Fruit fly (Drosophila melanogaster) whole organism, embryonic: ENCODE measurements around the gene Rfx.
A peak's percentile ranks its signal among the peaks of the same experiment; 100 is the strongest.

Source experiments
- ATbp ChIP-seq: fragments of 200-800 bp; sonication (Bioruptor generic); optimal IDR thresholded peaks from 2 replicates; lab custom pipeline; 2017; ENCODE audit warnings: missing biosample characterization, mild to moderate bottlenecking, missing genetic modification characterization, missing genetic modification reagents
- Adf1 ChIP-seq: fragments of 200-800 bp; sonication (Bioruptor generic); IDR thresholded peaks from 2 replicates; pipeline ENCODE4 v1.3.6; 2022; ENCODE audit warnings: missing biosample characterization, missing genetic modification characterization
- Aef1 ChIP-seq: fragments of 200-800 bp; sonication (Bioruptor generic); IDR thresholded peaks from 3 replicates; pipeline ENCODE4 v1.3.6; 2022; ENCODE audit warnings: missing biosample characterization, missing genetic modification characterization
- CG10267 ChIP-seq: fragments of 200-800 bp; sonication (Bioruptor generic); optimal IDR thresholded peaks from 2 replicates; lab custom pipeline; 2018; ENCODE audit warnings: missing biosample characterization, mild to moderate bottlenecking, missing genetic modification characterization, moderate library complexity
- CG11247 ChIP-seq: fragments of 200-800 bp; sonication (Bioruptor generic); IDR thresholded peaks from 2 replicates; pipeline ENCODE4 v1.3.6; 2022; ENCODE audit warnings: missing biosample characterization, missing genetic modification characterization
- CG11723 ChIP-seq: fragments of 200-800 bp; sonication (Bioruptor generic); optimal IDR thresholded peaks from 2 replicates; lab custom pipeline; 2017; ENCODE audit warnings: missing biosample characterization, mild to moderate bottlenecking, missing genetic modification characterization
- CG12071 ChIP-seq: fragments of 200-800 bp; sonication (Bioruptor generic); optimal IDR thresholded peaks from 3 replicates; lab custom pipeline; 2018; ENCODE audit warnings: missing biosample characterization, mild to moderate bottlenecking, missing genetic modification characterization
- CG12659 ChIP-seq: fragments of 200-800 bp; sonication (Bioruptor generic); optimal IDR thresholded peaks from 3 replicates; lab custom pipeline; 2017; ENCODE audit warnings: mild to moderate bottlenecking, missing biosample characterization, missing genetic modification reagents, missing genetic modification characterization
- CG13287 ChIP-seq: fragments of 200-800 bp; sonication (Bioruptor generic); IDR thresholded peaks from 2 replicates; pipeline ENCODE4 v1.3.6; 2022; ENCODE audit warnings: missing biosample characterization, missing genetic modification characterization; ENCODE audit not compliant: partially characterized antibody
- CG13296 ChIP-seq: fragments of 200-800 bp; sonication (Bioruptor generic); optimal IDR thresholded peaks from 3 replicates; lab custom pipeline; 2018; ENCODE audit warnings: missing biosample characterization, mild to moderate bottlenecking, missing genetic modification characterization
- CG13624 ChIP-seq: fragments of 200-800 bp; sonication (Bioruptor generic); optimal IDR thresholded peaks from 2 replicates; lab custom pipeline; 2016; ENCODE audit warnings: missing biosample characterization, missing genetic modification characterization
- CG15601 ChIP-seq: fragments of 200-800 bp; sonication (Bioruptor generic); optimal IDR thresholded peaks from 3 replicates; lab custom pipeline; 2019; ENCODE audit warnings: missing biosample characterization, mild to moderate bottlenecking, missing genetic modification characterization, moderate library complexity
- CG16813 ChIP-seq: fragments of 200-800 bp; sonication (Bioruptor generic); IDR thresholded peaks from 3 replicates; pipeline ENCODE4 v1.3.6; 2022; ENCODE audit warnings: missing biosample characterization, missing genetic modification characterization; ENCODE audit not compliant: partially characterized antibody
- CG17612 ChIP-seq: fragments of 200-800 bp; sonication (Bioruptor generic); IDR thresholded peaks from 2 replicates; pipeline ENCODE4 v1.3.6; 2022; ENCODE audit warnings: missing biosample characterization, missing genetic modification characterization
- CG17829 ChIP-seq: fragments of 200-800 bp; optimal IDR thresholded peaks from 2 replicates; lab custom pipeline; 2019; ENCODE audit warnings: missing biosample characterization, mild to moderate bottlenecking, missing genetic modification characterization, moderate library complexity
- CG2116 ChIP-seq: fragments of 200-800 bp; sonication (Bioruptor generic); optimal IDR thresholded peaks from 3 replicates; lab custom pipeline; 2018; ENCODE audit warnings: missing biosample characterization, mild to moderate bottlenecking, missing genetic modification characterization
- CG2129 ChIP-seq: fragments of 200-800 bp; sonication (Bioruptor generic); IDR thresholded peaks from 2 replicates; pipeline ENCODE4 v1.3.6; 2022; ENCODE audit warnings: missing biosample characterization, missing genetic modification characterization; ENCODE audit not compliant: partially characterized antibody
- CG3726 ChIP-seq: fragments of 200-800 bp; sonication (Bioruptor generic); IDR thresholded peaks from 3 replicates; pipeline ENCODE4, ENCODE4 v1.3.6; 2022; ENCODE audit warnings: missing biosample characterization, missing genetic modification characterization
- CG3995 ChIP-seq: fragments of 200-800 bp; sonication (Bioruptor generic); optimal IDR thresholded peaks from 3 replicates; lab custom pipeline; 2016; ENCODE audit warnings: missing biosample characterization, missing genetic modification characterization
- CG4328 ChIP-seq: fragments of 200-800 bp; sonication (Bioruptor generic); optimal IDR thresholded peaks from 3 replicates; lab custom pipeline; 2017; ENCODE audit warnings: missing biosample characterization, missing genetic modification reagents, missing genetic modification characterization
- CG4360 ChIP-seq: fragments of 200-800 bp; sonication (Bioruptor generic); IDR thresholded peaks from 2 replicates; pipeline ENCODE4 v1.3.6; 2022; ENCODE audit warnings: missing biosample characterization, missing genetic modification characterization
- CG5245 ChIP-seq: fragments of 200-800 bp; sonication (Bioruptor generic); optimal IDR thresholded peaks from 3 replicates; lab custom pipeline; 2016; ENCODE audit warnings: missing biosample characterization, missing genetic modification characterization
- CG6791 ChIP-seq: fragments of 200-800 bp; sonication (Bioruptor generic); IDR thresholded peaks from 3 replicates; pipeline ENCODE4 v1.3.6; 2022; ENCODE audit warnings: missing biosample characterization, missing genetic modification characterization; ENCODE audit not compliant: partially characterized antibody
- CG7745 ChIP-seq: fragments of 200-800 bp; sonication (Bioruptor generic); optimal IDR thresholded peaks from 2 replicates; lab custom pipeline; 2018; ENCODE audit warnings: missing biosample characterization, mild to moderate bottlenecking, missing genetic modification characterization, moderate library complexity
- CG8359 ChIP-seq: fragments of 200-800 bp; sonication (Bioruptor generic); optimal IDR thresholded peaks from 2 replicates; lab custom pipeline; 2017; ENCODE audit warnings: missing biosample characterization, mild to moderate bottlenecking, missing genetic modification characterization, borderline replicate concordance
- Doc3 ChIP-seq: fragments of 200-800 bp; sonication (Bioruptor generic); IDR thresholded peaks from 3 replicates; pipeline ENCODE4 v1.3.6; 2022; ENCODE audit warnings: missing biosample characterization, missing genetic modification characterization; ENCODE audit not compliant: partially characterized antibody
- HLH4C ChIP-seq: fragments of 200-800 bp; sonication (Bioruptor generic); IDR thresholded peaks from 3 replicates; pipeline ENCODE4 v1.3.6; 2022; ENCODE audit warnings: missing biosample characterization, missing genetic modification characterization; ENCODE audit not compliant: partially characterized antibody
- Med ChIP-seq: fragments of 200-800 bp; sonication (Bioruptor generic); peaks from one replicate; lab custom pipeline; 2016; ENCODE audit warnings: missing biosample characterization, missing genetic modification characterization, mild to moderate bottlenecking, inconsistent platforms, moderate library complexity
- Meics ChIP-seq: fragments of 200-800 bp; sonication (Bioruptor generic); optimal IDR thresholded peaks from 2 replicates; lab custom pipeline; 2017; ENCODE audit warnings: missing biosample characterization, mild to moderate bottlenecking, missing genetic modification characterization
- Nf-YA ChIP-seq: fragments of 200-800 bp; sonication (Bioruptor generic); IDR thresholded peaks from 2 replicates; pipeline ENCODE4 v1.3.6; 2022; ENCODE audit warnings: missing biosample characterization, missing genetic modification characterization
- YL-1 ChIP-seq: fragments of 200-800 bp; sonication (Bioruptor generic); optimal IDR thresholded peaks from 3 replicates; lab custom pipeline; 2017; ENCODE audit warnings: missing biosample characterization, mild to moderate bottlenecking, missing genetic modification characterization
- amos ChIP-seq: fragments of 200-800 bp; sonication (Bioruptor generic); IDR thresholded peaks from 2 replicates; pipeline ENCODE4 v1.3.6; 2022; ENCODE audit warnings: missing biosample characterization, missing genetic modification characterization; ENCODE audit not compliant: partially characterized antibody
- bigmax ChIP-seq: fragments of 200-800 bp; sonication (Bioruptor generic); optimal IDR thresholded peaks from 2 replicates; lab custom pipeline; 2018; ENCODE audit warnings: missing biosample characterization, mild to moderate bottlenecking, missing genetic modification characterization
- gro ChIP-seq: fragments of 200-800 bp; sonication (Bioruptor generic); optimal IDR thresholded peaks from 2 replicates; lab custom pipeline; 2016; ENCODE audit warnings: missing biosample characterization, missing genetic modification characterization
- h ChIP-seq: fragments of >200 bp; optimal IDR thresholded peaks from 2 replicates; lab custom pipeline; 2017
- hkb ChIP-seq, 2 experiments: fragments of 200-800 bp in 1 of 2; fragments of >200 bp in 1 of 2; sonication (Bioruptor generic) in 1 of 2; IDR thresholded peaks in 1 of 2; optimal IDR thresholded peaks in 1 of 2; 2 replicates each; pipeline versions ENCODE4 v1.3.6 to Lab custom; 2017 to 2022; ENCODE audit warnings: missing biosample characterization in 1 of 2, missing genetic modification characterization in 1 of 2
- luna ChIP-seq: fragments of 200-800 bp; sonication (Bioruptor generic); optimal IDR thresholded peaks from 2 replicates; lab custom pipeline; 2016; ENCODE audit warnings: missing biosample characterization, missing genetic modification characterization
- oc ChIP-seq: fragments of 200-800 bp; sonication (Bioruptor generic); optimal IDR thresholded peaks from 2 replicates; lab custom pipeline; 2018; ENCODE audit warnings: missing biosample characterization, mild to moderate bottlenecking, missing genetic modification characterization, moderate library complexity
- row ChIP-seq: fragments of 200-800 bp; sonication (Bioruptor generic); IDR thresholded peaks from 3 replicates; pipeline ENCODE4 v1.3.6; 2022; ENCODE audit warnings: missing biosample characterization, missing genetic modification characterization
- shn ChIP-seq: fragments of 200-800 bp; sonication (Bioruptor generic); optimal IDR thresholded peaks from 3 replicates; lab custom pipeline; 2016; ENCODE audit warnings: missing biosample characterization, missing genetic modification characterization
- sna ChIP-seq: fragments of 200-800 bp; sonication (Bioruptor generic); IDR thresholded peaks from 2 replicates; pipeline ENCODE4 v1.3.6; 2022; ENCODE audit warnings: missing biosample characterization, missing genetic modification characterization; ENCODE audit not compliant: partially characterized antibody
- tap ChIP-seq: fragments of 200-800 bp; optimal IDR thresholded peaks from 3 replicates; lab custom pipeline; 2019; ENCODE audit warnings: missing biosample characterization, mild to moderate bottlenecking, missing genetic modification characterization, moderate library complexity
- trem ChIP-seq: fragments of 200-800 bp; optimal IDR thresholded peaks from 3 replicates; lab custom pipeline; 2019; ENCODE audit warnings: missing biosample characterization, mild to moderate bottlenecking, missing genetic modification characterization, moderate library complexity
- ttk ChIP-seq: fragments of 200-800 bp; sonication (Bioruptor generic); IDR thresholded peaks from 2 replicates; pipeline ENCODE4 v2.1.2; 2022; ENCODE audit warnings: missing biosample characterization, missing genetic modification characterization
- vfl ChIP-seq: fragments of 200-800 bp; sonication (Bioruptor generic); optimal IDR thresholded peaks from 2 replicates; lab custom pipeline; 2016; ENCODE audit warnings: missing biosample characterization, missing genetic modification characterization
- vnd ChIP-seq: fragments of 200-800 bp; sonication (Bioruptor generic); IDR thresholded peaks from 3 replicates; pipeline ENCODE4 v1.3.6; 2022; ENCODE audit warnings: missing biosample characterization, missing genetic modification characterization; ENCODE audit not compliant: partially characterized antibody
- zen2 ChIP-seq: fragments of 200-800 bp; sonication (Bioruptor generic); IDR thresholded peaks from 3 replicates; pipeline ENCODE4 v1.3.6; 2022; ENCODE audit warnings: missing biosample characterization, missing genetic modification characterization; ENCODE audit not compliant: partially characterized antibody
- zf30C ChIP-seq: fragments of 200-800 bp; sonication (Bioruptor generic); optimal IDR thresholded peaks from 3 replicates; lab custom pipeline; 2018; ENCODE audit warnings: missing biosample characterization, mild to moderate bottlenecking, missing genetic modification characterization

Gene Rfx

DNA sequence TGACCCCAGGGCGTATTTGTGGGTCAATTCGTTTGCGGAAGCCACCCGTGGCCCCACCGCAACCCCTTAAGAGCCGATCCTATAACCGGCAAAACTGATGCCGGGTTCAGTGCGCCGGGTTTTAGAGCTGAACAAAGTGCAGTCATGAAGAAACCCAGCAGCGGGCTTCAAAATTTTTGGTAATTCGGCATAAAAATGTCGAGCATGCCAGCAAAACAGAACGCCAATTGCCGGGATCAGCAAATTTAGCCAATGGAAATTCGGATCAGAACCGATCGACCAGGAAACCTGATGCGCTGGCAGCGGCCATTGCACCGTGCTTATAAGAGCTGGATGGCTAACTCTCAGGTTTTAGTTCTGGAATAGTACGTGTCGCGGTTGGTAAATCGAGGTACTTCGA is 29.8 kb upstream of the Rfx start:
- no peak for TF ChIP-seq vnd (GFP tag; lab: Robert Waterston, UW)
- no peak for TF ChIP-seq CG17829 (tag; lab: Kevin White, UChicago)

DNA sequence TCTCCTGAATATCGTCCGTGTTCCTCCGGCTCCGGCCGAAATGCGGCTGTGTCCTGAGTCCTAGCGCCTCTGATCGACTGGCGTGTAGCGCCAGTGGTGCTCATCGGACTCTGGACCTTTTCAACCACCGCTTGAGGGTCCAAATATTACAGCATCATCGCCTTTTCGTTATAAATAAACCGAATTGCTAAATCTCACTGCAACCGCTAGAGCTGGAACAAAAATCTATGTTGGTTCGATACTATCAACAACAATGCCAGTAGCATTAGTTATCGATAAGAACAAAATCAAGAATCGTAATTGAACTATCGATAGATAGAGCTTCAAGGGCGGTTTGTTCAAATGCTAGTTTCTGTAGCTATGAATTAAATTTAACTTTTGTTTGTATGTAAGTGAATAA is 29.2 kb upstream of the Rfx start, which contains the start of gene CG6325:
Gene CG6325, minus strand, starts transcription at position 220 of the 400 bp plus-strand sequence.
- TF ChIP-seq row (GFP tag; lab: Robert Waterston, UW) (peak; percentile 47; the same call in 1 of the 3 replicates), CG2129 (GFP tag; lab: Robert Waterston, UW) (peak; percentile 91), h (lab: Kevin White, UChicago) (no peak), CG12071 (GFP tag; lab: Kevin White, UChicago) (no peak), Med (GFP tag; lab: Kevin White, UChicago) (peak; percentile 88), CG15601 (tag; lab: Kevin White, UChicago) (no peak), luna (GFP tag; lab: Kevin White, UChicago) (peak; percentile 19), CG4328 (GFP tag; lab: Kevin White, UChicago) (no peak), Aef1 (GFP tag; lab: Robert Waterston, UW) (no peak), Adf1 (GFP tag; lab: Robert Waterston, UW) (no peak), CG11247 (no peak), HLH4C (GFP tag; lab: Robert Waterston, UW) (peak; percentile 99), CG7745 (tag; lab: Kevin White, UChicago) (no peak), zf30C (no peak), CG3726 (GFP tag; lab: Robert Waterston, UW) (no peak), Meics (GFP tag; lab: Kevin White, UChicago) (no peak), Nf-YA (GFP tag; lab: Robert Waterston, UW) (no peak), oc (no peak), CG6791 (GFP tag; lab: Robert Waterston, UW) (peak; percentile 99), CG13624 (peak; percentile 37), CG13296 (GFP tag; lab: Kevin White, UChicago) (no peak), trem (tag; lab: Kevin White, UChicago) (peak; percentile 62), Doc3 (peak; percentile 98), CG2116 (GFP tag; lab: Kevin White, UChicago) (peak; percentile 84), CG12659 (no peak), sna (GFP tag; lab: Robert Waterston, UW) (peak; percentile 98), bigmax (GFP tag; lab: Kevin White, UChicago) (no peak), YL-1 (GFP tag; lab: Kevin White, UChicago) (peak; percentile 31), ttk (GFP tag; lab: Robert Waterston, UW) (no peak), CG3995 (GFP tag; lab: Kevin White, UChicago) (no peak), shn (GFP tag; lab: Kevin White, UChicago) (no peak), CG10267 (tag; lab: Kevin White, UChicago) (peak; percentile 33), CG8359 (GFP tag; lab: Kevin White, UChicago) (no peak), CG5245 (GFP tag; lab: Kevin White, UChicago) (no peak), CG13287 (GFP tag; lab: Robert Waterston, UW) (peak; percentile 99), CG16813 (GFP tag; lab: Robert Waterston, UW) (peak; percentile 97), tap (tag; lab: Kevin White, UChicago) (no peak), gro (peak; percentile 33), CG4360 (GFP tag; lab: Robert Waterston, UW) (no peak), hkb (optimal IDR thresholded peaks at IDR 0.05; lab: Kevin White, UChicago) (no peak), hkb (GFP tag; IDR thresholded peaks at IDR 0.05; lab: Robert Waterston, UW) (no peak), CG11723 (no peak), amos (GFP tag; lab: Robert Waterston, UW) (peak; percentile 99), ATbp (GFP tag; lab: Kevin White, UChicago) (no peak), zen2 (GFP tag; lab: Robert Waterston, UW) (peak; percentile 100), vfl (GFP tag; lab: Kevin White, UChicago) (no peak), CG17612 (GFP tag; lab: Robert Waterston, UW) (no peak)
